Worm (Caenorhabditis elegans) whole organism, late embryonic: ENCODE results near the gene fut-6.

Experiments
- ama-1 ChIP-seq: fragments of 150-350 bp; optimal IDR thresholded peaks from 2 replicates; lab custom pipeline; 2014
- ceh-14 ChIP-seq: sonication (generic microtip); optimal IDR thresholded peaks from 2 replicates; lab custom pipeline; 2016; ENCODE audit warnings: missing genotype, missing genetic modification characterization, missing compliant biosample characterization
- ceh-30 ChIP-seq: fragments of 150-350 bp; optimal IDR thresholded peaks from 2 replicates; lab custom pipeline; 2014; ENCODE audit warnings: missing biosample characterization, missing genetic modification characterization
- ceh-9 ChIP-seq: sonication (generic microtip); optimal IDR thresholded peaks from 2 replicates; lab custom pipeline; 2016; ENCODE audit warnings: mild to moderate bottlenecking, missing genetic modification characterization, inconsistent platforms, missing compliant biosample characterization
- gmeb-2 ChIP-seq: sonication (generic microtip); optimal IDR thresholded peaks from 2 replicates; lab custom pipeline; 2016; ENCODE audit warnings: missing genetic modification characterization, inconsistent platforms, missing compliant biosample characterization
- lin-11 ChIP-seq: fragments of 200-800 bp; sonication (Bioruptor generic); optimal IDR thresholded peaks from 2 replicates; lab custom pipeline; 2018; ENCODE audit warnings: mild to moderate bottlenecking, missing genetic modification characterization, missing compliant biosample characterization
- nhr-11 ChIP-seq: fragments of 150-350 bp; optimal IDR thresholded peaks from 2 replicates; lab custom pipeline; 2014; ENCODE audit warnings: missing biosample characterization, missing genetic modification characterization
- pat-9 ChIP-seq: fragments of 200-800 bp; sonication (Bioruptor generic); optimal IDR thresholded peaks from 2 replicates; lab custom pipeline; 2018; ENCODE audit warnings: mild to moderate bottlenecking, missing genetic modification characterization, moderate library complexity, missing compliant biosample characterization

ce11 chrII:4621650-4622049, 34.1 kb downstream of the fut-6 start, which contains the start of gene clec-139:
- TF ChIP-seq pat-9 (tag; lab: Kevin White, UChicago) (no peak), nhr-11 (tag; lab: Kevin White, UChicago) (no peak), lin-11 (tag; lab: Kevin White, UChicago) (no peak), ceh-30 (tag; lab: Kevin White, UChicago) (no peak), ama-1 (no peak), ceh-14 (no peak), gmeb-2 (tag; lab: Kevin White, UChicago) (no peak), ceh-9 (tag; lab: Kevin White, UChicago) (no peak)
